Fruit fly (Drosophila melanogaster): ENCODE results near the gene f.

The f gene

dm6 chrX:17293385-17293784 lies 60.6 kb downstream of the f start (continued):
- TF ChIP-seq Antp (GFP tag; optimal IDR thresholded peaks at IDR 0.05) (no peak), pan (optimal IDR thresholded peaks at IDR 0.05) (no peak), pan (GFP tag; optimal IDR thresholded peaks at IDR 0.05 in 1 of 2, IDR thresholded peaks at IDR 0.05 in 1 of 2) (peak in 1 of 2 experiments; percentile 59), Six4 (GFP tag; optimal IDR thresholded peaks at IDR 0.05) (no peak), nom (GFP tag; optimal IDR thresholded peaks at IDR 0.05) (no peak), tap (tag; optimal IDR thresholded peaks at IDR 0.05) (peak; percentile 50), CG13287 (GFP tag; IDR thresholded peaks at IDR 0.05; ENCODE audit: partially characterized antibody) (no peak), CG7963 (GFP tag; IDR thresholded peaks at IDR 0.05; ENCODE audit: partially characterized antibody) (no peak), CG3163 (GFP tag; optimal IDR thresholded peaks at IDR 0.05) (no peak), crp (GFP tag; optimal IDR thresholded peaks at IDR 0.05) (no peak), pita (GFP tag; optimal IDR thresholded peaks at IDR 0.05) (no peak), Atf-2 (GFP tag; optimal IDR thresholded peaks at IDR 0.05) (no peak), CG33213 (GFP tag; optimal IDR thresholded peaks at IDR 0.05) (no peak), CG10654 (GFP tag; optimal IDR thresholded peaks at IDR 0.05) (no peak), stc (GFP tag; IDR thresholded peaks at IDR 0.05) (peak; percentile 43; the same call in 1 of the 2 replicates), CG10321 (GFP tag; IDR thresholded peaks at IDR 0.05) (0 out of 2 replicates have a peak, but pooled peaks have one; percentile 25), CG13775 (GFP tag; optimal IDR thresholded peaks at IDR 0.05) (peak; percentile 8), CG1832 (GFP tag; optimal IDR thresholded peaks at IDR 0.05) (no peak), CG17912 (GFP tag; optimal IDR thresholded peaks at IDR 0.05) (no peak), cad (GFP tag; optimal IDR thresholded peaks at IDR 0.05) (no peak), CG14050 (GFP tag; IDR thresholded peaks at IDR 0.05) (peak; percentile 20; the same call in 1 of the 3 replicates), CG5245 (GFP tag; optimal IDR thresholded peaks at IDR 0.05) (no peak), pnt (GFP tag; optimal IDR thresholded peaks at IDR 0.05) (no peak), CG4424 (GFP tag; optimal IDR thresholded peaks at IDR 0.05) (peak; percentile 39), h (optimal IDR thresholded peaks at IDR 0.05) (no peak), CG4730 (GFP tag; IDR thresholded peaks at IDR 0.05) (peak; percentile 53), dpn (GFP tag; optimal IDR thresholded peaks at IDR 0.05) (peak in 1 of 2 experiments; percentile 36), CG12391 (tag; optimal IDR thresholded peaks at IDR 0.05) (peak; percentile 51), nerfin-1 (tag; optimal IDR thresholded peaks at IDR 0.05) (peak; percentile 23), Nf-YA (GFP tag; IDR thresholded peaks at IDR 0.05) (0 out of 2 replicates have a peak, but pooled peaks have one; percentile 28), so (GFP tag; IDR thresholded peaks at IDR 0.05) (no peak), al (GFP tag; IDR thresholded peaks at IDR 0.05) (peak; percentile 14; the same call in 1 of the 2 replicates), wor (GFP tag; IDR thresholded peaks at IDR 0.05) (0 out of 2 replicates have a peak, but pooled peaks have one; percentile 17), disco-r (GFP tag; optimal IDR thresholded peaks at IDR 0.05) (no peak), CG4360 (GFP tag; IDR thresholded peaks at IDR 0.05) (no peak), CG6689 (GFP tag; IDR thresholded peaks at IDR 0.05) (peak; percentile 52; the same call in 1 of the 2 replicates), Meics (GFP tag; optimal IDR thresholded peaks at IDR 0.05) (peak; percentile 55), Abd-B (GFP tag; optimal IDR thresholded peaks at IDR 0.05) (no peak), CG30403 (GFP tag; optimal IDR thresholded peaks at IDR 0.05) (peak; percentile 52), Myb (GFP tag; optimal IDR thresholded peaks at IDR 0.05) (no peak), her (GFP tag; optimal IDR thresholded peaks at IDR 0.05) (no peak), kni (GFP tag; optimal IDR thresholded peaks at IDR 0.05) (no peak), CG8944 (GFP tag; optimal IDR thresholded peaks at IDR 0.05) (no peak), HmgD (GFP tag; optimal IDR thresholded peaks at IDR 0.05) (no peak), Hsf (GFP tag; optimal IDR thresholded peaks at IDR 0.05) (no peak), CG4820 (GFP tag; optimal IDR thresholded peaks at IDR 0.05) (peak; percentile 21), fd64A (GFP tag; optimal IDR thresholded peaks at IDR 0.05) (no peak), gce (GFP tag; IDR thresholded peaks at IDR 0.05) (no peak), en (GFP tag; optimal IDR thresholded peaks at IDR 0.05) (no peak), row (GFP tag; IDR thresholded peaks at IDR 0.05) (peak; percentile 42; the same call in 1 of the 3 replicates), CTCF (GFP tag; optimal IDR thresholded peaks at IDR 0.05) (no peak), CG8388 (GFP tag; optimal IDR thresholded peaks at IDR 0.05) (peak; percentile 28), CG2129 (GFP tag; IDR thresholded peaks at IDR 0.05; ENCODE audit: partially characterized antibody) (no peak)

Data from whole organism, embryonic.